Worm (Caenorhabditis elegans) whole organism, young adult: Measurements from ENCODE around the gene saps-1.

Experiments used
- die-1 ChIP-seq: sonication (generic microtip); optimal IDR thresholded peaks from 2 replicates; lab custom pipeline; 2016; ENCODE audit warnings: missing genotype, mild to moderate bottlenecking, missing genetic modification characterization, missing compliant biosample characterization
- pha-4 ChIP-seq: fragments of 150-350 bp; sonication (generic microtip); optimal IDR thresholded peaks from 2 replicates; lab custom pipeline; 2014; ENCODE audit warnings: missing biosample characterization, missing genetic modification reagents, missing genetic modification characterization
- zim-3 ChIP-seq: sonication (generic microtip); optimal IDR thresholded peaks from 2 replicates; lab custom pipeline; 2017; ENCODE audit warnings: mild to moderate bottlenecking, missing genetic modification characterization, moderate library complexity, missing compliant biosample characterization
- ztf-26 ChIP-seq: sonication (generic microtip); optimal IDR thresholded peaks from 2 replicates; lab custom pipeline; 2017; ENCODE audit warnings: missing genetic modification characterization, missing compliant biosample characterization

DNA sequence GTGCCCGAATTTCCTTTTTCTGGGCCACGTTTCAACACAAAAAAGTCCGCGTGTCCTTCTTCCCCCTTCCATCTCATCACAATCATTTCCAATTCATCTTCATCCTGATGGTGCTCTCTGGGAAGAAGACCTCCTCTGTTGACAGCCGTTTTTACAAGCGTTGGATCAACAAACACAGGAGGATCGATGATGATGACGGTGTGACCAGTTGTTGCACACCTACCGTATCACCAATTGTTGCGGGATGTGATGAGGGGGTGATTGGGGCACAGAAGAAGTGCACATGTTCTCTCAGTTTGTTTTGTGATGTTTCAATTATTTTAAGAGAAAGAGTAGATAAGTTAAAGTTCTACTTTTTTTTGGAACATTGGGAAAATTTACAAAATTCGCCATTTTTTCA is 22.0 kb upstream of the saps-1 start:
- no peak for TF ChIP-seq ztf-26
- no peak for TF ChIP-seq zim-3
- TF ChIP-seq die-1 (tag; lab: Kevin White, UChicago), result no peak
- TF ChIP-seq pha-4 (tag; lab: Kevin White, UChicago), result no peak
